Fruit fly (Drosophila melanogaster) whole organism, larva: ENCODE results near the gene CG33107.
A peak's percentile ranks its signal among the peaks of the same experiment; 100 is the strongest.

Experiments used
- noc ChIP-seq: fragments of 200-800 bp; sonication (Bioruptor generic); optimal IDR thresholded peaks from 3 replicates; lab custom pipeline; 2019; ENCODE audit warnings: missing biosample characterization, mild to moderate bottlenecking, missing genetic modification characterization, moderate library complexity

CG33107 gene

DNA sequence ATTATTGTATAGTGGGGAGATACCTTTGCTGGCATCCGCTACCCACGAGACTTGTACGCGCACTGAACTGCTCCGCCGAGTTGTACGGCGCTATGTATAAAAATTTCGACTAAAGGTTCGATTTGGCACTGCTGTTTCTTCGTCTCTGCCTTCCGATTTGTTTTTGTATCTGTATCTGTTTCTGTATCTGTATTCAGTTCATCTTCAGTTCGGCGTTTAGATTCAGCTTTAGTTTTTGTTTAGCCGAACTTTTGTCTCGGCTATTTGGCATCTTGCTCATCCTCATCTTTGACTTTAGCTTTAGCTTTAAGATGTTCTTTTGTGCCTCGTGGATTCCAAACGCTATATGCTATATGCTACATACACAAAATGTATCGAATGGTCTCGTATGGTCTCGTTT lies 22.0 kb downstream of the CG33107 start, which contains the start of gene sit:
Gene sit, minus strand, starts transcription at position 71 of the 400 bp plus-strand sequence.
- TF ChIP-seq noc (tag; lab: Kevin White, UChicago): no peak

DNA sequence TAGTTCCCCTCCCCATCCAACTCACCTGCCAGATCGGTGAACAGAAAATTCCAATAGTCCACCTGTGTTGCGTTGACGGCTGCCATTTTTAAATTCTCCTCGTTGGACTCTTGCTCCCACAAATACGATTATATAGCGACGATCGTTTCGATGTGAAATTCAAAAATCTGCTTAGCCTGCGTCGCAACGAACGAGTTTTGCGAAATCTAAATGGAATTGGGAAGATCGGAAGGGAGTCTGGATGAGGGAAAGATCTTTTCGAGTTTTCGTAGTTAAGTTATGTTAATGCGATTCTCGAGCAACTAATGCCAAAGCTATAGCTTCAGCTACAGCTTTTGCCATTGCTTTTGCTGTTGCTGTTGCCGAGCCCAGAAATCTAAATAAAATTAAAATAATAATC lies 24.3 kb downstream of the CG33107 start:
- no peak for TF ChIP-seq noc (tag; lab: Kevin White, UChicago)

DNA sequence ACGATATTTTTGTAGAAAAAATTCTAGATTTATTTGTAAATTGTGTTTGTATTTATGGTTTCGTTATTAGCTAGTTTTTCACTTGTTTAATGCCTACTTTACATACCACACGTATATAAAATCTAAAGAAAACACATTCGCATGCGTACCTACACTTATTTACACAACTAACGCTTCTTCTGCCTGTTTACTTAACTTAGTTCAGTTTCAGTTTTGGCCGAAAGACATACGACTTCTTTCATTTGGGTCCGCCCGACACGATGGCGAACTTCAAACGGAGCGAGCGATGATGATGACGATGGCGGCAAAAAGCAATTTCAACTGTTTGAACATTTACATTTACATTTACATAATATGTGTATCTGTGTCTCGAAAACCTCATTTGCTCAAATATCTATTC lies 26.1 kb downstream of the CG33107 start:
- TF ChIP-seq noc (tag; lab: Kevin White, UChicago): no peak

dm6 chr3R:22557100-22557741 lies 27.3 kb downstream of the CG33107 start:
- TF ChIP-seq noc (tag; lab: Kevin White, UChicago): no peak

dm6 chr3R:22552686-22553085 lies 31.8 kb downstream of the CG33107 start:
- no peak for TF ChIP-seq noc (tag; lab: Kevin White, UChicago)

dm6 chr3R:22550306-22550812 lies 34.2 kb downstream of the CG33107 start, which contains the start of gene bond:
bond (plus strand) TSS chr3R:22550680.
- TF ChIP-seq noc (tag; lab: Kevin White, UChicago): no peak

- TF ChIP-seq noc (tag; lab: Kevin White, UChicago): peak; percentile 4
Observed at dm6 chr3R:22547585-22548022, 36.9 kb downstream of the CG33107 start, which contains the start of gene AdipoR. AdipoR (minus strand) TSS chr3R:22547846.

DNA sequence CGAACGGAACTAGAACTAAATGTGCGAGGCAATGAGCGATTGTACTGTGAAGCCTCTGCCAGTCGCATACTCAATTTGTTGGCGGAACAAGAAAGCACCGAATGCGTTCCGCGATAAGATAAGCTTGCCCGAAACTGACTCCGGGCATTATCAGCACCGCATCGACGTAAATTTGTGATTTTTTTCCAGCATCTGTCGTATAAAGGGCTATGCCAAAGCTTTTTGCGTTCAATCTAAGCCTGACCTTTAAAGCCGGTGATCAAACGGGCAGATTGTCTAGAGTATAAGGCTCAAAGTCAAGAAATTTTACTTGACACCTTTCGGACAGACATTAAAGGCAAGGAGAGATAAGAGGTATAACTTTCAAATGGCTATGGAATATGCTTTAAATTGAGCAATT lies 38.5 kb downstream of the CG33107 start:
- TF ChIP-seq noc (tag; lab: Kevin White, UChicago): peak; percentile 55

- peak; percentile 48 for TF ChIP-seq noc (tag; lab: Kevin White, UChicago)
Observed at dm6 chr3R:22542773-22543411, 41.6 kb downstream of the CG33107 start.

DNA sequence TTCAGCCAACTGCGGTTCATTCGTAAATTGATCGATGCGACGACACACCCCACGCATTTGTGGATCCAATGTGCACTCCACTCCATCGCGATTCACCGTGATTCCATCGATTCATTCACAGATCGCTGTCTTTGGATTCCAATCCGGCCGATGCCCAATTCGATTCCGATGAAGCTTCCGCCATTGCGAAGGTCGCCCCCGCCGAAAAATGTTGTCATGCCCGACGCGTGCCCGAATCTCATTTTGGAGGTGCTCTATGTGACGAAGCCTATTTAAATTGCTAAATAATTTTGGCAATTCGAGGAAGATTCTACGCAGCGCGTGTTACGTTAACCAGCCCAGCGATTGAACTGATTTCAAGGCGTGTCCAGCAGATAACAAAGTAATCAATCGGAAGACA lies 43.8 kb downstream of the CG33107 start:
- no peak for TF ChIP-seq noc (tag; lab: Kevin White, UChicago)

DNA sequence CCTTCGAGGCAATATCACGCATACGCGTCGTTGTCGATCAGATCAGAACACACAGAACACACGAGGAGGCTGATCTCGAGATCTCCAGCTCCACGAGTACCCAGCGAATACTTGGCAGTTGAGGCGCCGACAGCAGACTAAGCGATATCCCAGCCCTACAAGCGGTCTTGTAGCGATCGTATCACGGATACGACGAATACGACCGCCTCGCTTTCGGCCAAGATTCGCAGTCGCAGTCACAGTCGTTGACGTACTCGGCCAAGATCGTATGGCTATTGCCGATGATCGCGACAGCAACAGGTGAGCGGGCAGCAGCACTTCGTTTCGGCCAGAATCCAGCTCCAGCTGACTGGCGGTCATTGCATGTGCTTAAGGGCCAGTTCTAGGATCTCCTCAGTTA lies 44.8 kb downstream of the CG33107 start, which contains the start of gene CG5326:
Gene CG5326, minus strand, starts transcription at position 158 of the 400 bp plus-strand sequence.
- TF ChIP-seq noc (tag; lab: Kevin White, UChicago): no peak

DNA sequence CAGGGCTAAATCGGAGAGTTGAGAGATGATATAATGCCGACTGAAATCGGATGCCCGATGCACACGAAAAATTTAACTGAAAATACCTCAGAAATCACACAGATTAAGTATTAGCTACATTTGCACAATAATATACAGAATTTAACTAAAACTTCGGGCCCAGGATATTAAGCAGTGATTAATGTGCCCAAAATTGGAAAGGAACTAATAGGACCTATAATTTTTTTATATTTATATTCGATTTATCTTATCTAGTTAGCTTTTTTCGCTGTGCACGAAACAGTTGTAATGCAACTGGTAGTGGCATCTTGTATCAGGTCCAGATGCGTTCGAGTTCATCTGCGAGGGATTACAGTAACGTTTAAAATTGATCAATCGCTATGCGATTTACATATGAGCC lies 45.6 kb downstream of the CG33107 start:
- no peak for TF ChIP-seq noc (tag; lab: Kevin White, UChicago)

- peak; percentile 18 for TF ChIP-seq noc (tag; lab: Kevin White, UChicago)
Observed at dm6 chr3R:22536504-22537423, 47.8 kb downstream of the CG33107 start.

dm6 chr3R:22535945-22536344 lies 48.6 kb downstream of the CG33107 start:
- TF ChIP-seq noc (tag; lab: Kevin White, UChicago): no peak
